Worm (Caenorhabditis elegans): ENCODE results near the gene wdr-54.

Gene wdr-54

ce11 chrX:871957-872715, 43.4 kb downstream of the wdr-54 start, which contains the start of gene F56F10.1:
F56F10.1 (plus strand) TSS chrX:872603.
- 0 out of 2 replicates have a peak, but pooled peaks have one; percentile 19 for TF ChIP-seq F26F4.8 (GFP tag; conservative IDR thresholded peaks at IDR 0.05)
- no peak for TF ChIP-seq daf-16 (GFP tag; optimal IDR thresholded peaks at IDR 0.05)
- peak; percentile 36 for TF ChIP-seq daf-16 (tag; optimal IDR thresholded peaks at IDR 0.05)
- TF ChIP-seq dmd-6 (GFP tag; IDR thresholded peaks at IDR 0.05): no peak
- no peak for TF ChIP-seq snpc-1.2 (GFP tag; IDR thresholded peaks at IDR 0.05)
- TF ChIP-seq nhr-102 (tag; optimal IDR thresholded peaks at IDR 0.05): no peak
- TF ChIP-seq nhr-28 (tag; optimal IDR thresholded peaks at IDR 0.05): peak; percentile 19
- no peak for TF ChIP-seq lin-13 (GFP tag; optimal IDR thresholded peaks at IDR 0.05)
- TF ChIP-seq R02D3.7 (tag; optimal IDR thresholded peaks at IDR 0.05): no peak
- TF ChIP-seq hmg-1.1 (GFP tag; IDR thresholded peaks at IDR 0.05): no peak
- TF ChIP-seq spr-1 (tag; optimal IDR thresholded peaks at IDR 0.05): no peak
- no peak for TF ChIP-seq F10B5.3 (tag; optimal IDR thresholded peaks at IDR 0.05)
- no peak for TF ChIP-seq zfp-3 (GFP tag; conservative IDR thresholded peaks at IDR 0.05)
- TF ChIP-seq nhr-11 (tag; optimal IDR thresholded peaks at IDR 0.05): no peak
- TF ChIP-seq unc-39 (tag; optimal IDR thresholded peaks at IDR 0.05): no peak
- no peak for TF ChIP-seq lin-38 (GFP tag; IDR thresholded peaks at IDR 0.05)
- TF ChIP-seq D1046.2 (GFP tag; IDR thresholded peaks at IDR 0.05): no peak
- TF ChIP-seq snpc-4 (tag; optimal IDR thresholded peaks at IDR 0.05): peak; percentile 51
- TF ChIP-seq Y48G9A.11 (GFP tag; IDR thresholded peaks at IDR 0.05): no peak
- TF ChIP-seq nhr-76 (tag; optimal IDR thresholded peaks at IDR 0.05): no peak
- TF ChIP-seq daf-12 (tag; optimal IDR thresholded peaks at IDR 0.05): no peak
- TF ChIP-seq T26A8.4 (GFP tag; IDR thresholded peaks at IDR 0.05): no peak
- TF ChIP-seq ceh-44 (GFP tag; IDR thresholded peaks at IDR 0.05): no peak
- peak; percentile 87 for TF ChIP-seq pqm-1 (tag; optimal IDR thresholded peaks at IDR 0.05)
- no peak for TF ChIP-seq skn-1 (tag; optimal IDR thresholded peaks at IDR 0.05)
- no peak for TF ChIP-seq nhr-237 (tag; optimal IDR thresholded peaks at IDR 0.05)
- TF ChIP-seq T20F7.1 (GFP tag; optimal IDR thresholded peaks at IDR 0.05): no peak
- TF ChIP-seq lin-29 (GFP tag; IDR thresholded peaks at IDR 0.05): no peak
- peak; percentile 61 for TF ChIP-seq set-16 (GFP tag; IDR thresholded peaks at IDR 0.05)
- 0 out of 2 replicates have a peak, but pooled peaks have one; percentile 34 for TF ChIP-seq vab-7 (GFP tag; IDR thresholded peaks at IDR 0.05)
- TF ChIP-seq spr-3 (GFP tag; optimal IDR thresholded peaks at IDR 0.05): no peak
- TF ChIP-seq hlh-11 (tag; optimal IDR thresholded peaks at IDR 0.05): peak; percentile 8
- no peak for TF ChIP-seq ztf-11 (tag; optimal IDR thresholded peaks at IDR 0.05)
- TF ChIP-seq mxl-2 (GFP tag; conservative IDR thresholded peaks at IDR 0.05): peak; percentile 38; the same call in 1 of the 2 replicates
- TF ChIP-seq lin-39 (tag; optimal IDR thresholded peaks at IDR 0.05): no peak
- TF ChIP-seq nhr-6 (tag; optimal IDR thresholded peaks at IDR 0.05): no peak
- TF ChIP-seq unc-62 (GFP tag; optimal IDR thresholded peaks at IDR 0.05 in 1 of 2): peak in 1 of 2 experiments; percentile 53
- TF ChIP-seq unc-62 (tag; optimal IDR thresholded peaks at IDR 0.05): no peak
- no peak for TF ChIP-seq hif-1 (tag; optimal IDR thresholded peaks at IDR 0.05)
- TF ChIP-seq nhr-77 (tag; optimal IDR thresholded peaks at IDR 0.05): no peak

DNA sequence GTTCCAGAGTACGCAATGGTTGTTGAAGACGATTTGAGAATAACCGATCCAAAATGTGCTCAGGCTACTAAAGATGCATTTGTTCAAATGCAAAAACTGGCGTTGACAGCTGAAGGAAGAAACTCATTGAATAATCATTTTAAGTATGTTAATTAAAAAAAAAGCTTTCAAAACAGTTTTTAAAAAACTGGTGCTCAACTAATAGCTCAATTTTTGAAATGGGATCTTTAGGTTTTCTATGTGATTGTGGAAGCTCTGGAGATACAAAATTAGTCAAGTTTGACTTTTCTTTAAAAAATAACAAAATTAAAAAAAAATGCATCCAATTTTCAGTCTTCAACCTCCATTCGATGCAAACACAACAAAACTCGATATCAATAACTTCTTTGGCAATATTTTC, 44.9 kb downstream of the wdr-54 start:
- TF ChIP-seq unc-62 (GFP tag; optimal IDR thresholded peaks at IDR 0.05 in 1 of 2) (peak in 1 of 2 experiments; percentile 95), unc-62 (tag; optimal IDR thresholded peaks at IDR 0.05) (no peak), egl-43 (GFP tag; IDR thresholded peaks at IDR 0.05) (no peak)
